Fruit fly (Drosophila melanogaster) Kc167 (cell line): ENCODE data around the gene Kdsr.

Experiments used
- Myc ChIP-seq: fragments of >200 bp; optimal IDR thresholded peaks from 2 replicates; lab custom pipeline; 2017; ENCODE audit warnings: missing external identifiers
- Sin3A ChIP-seq: fragments of >200 bp; optimal IDR thresholded peaks from 2 replicates; lab custom pipeline; 2018; ENCODE audit warnings: missing external identifiers
- h ChIP-seq: fragments of >200 bp; optimal IDR thresholded peaks from 3 replicates; lab custom pipeline; 2018; ENCODE audit warnings: missing external identifiers
- insv ChIP-seq: fragments of >200 bp; optimal IDR thresholded peaks from 3 replicates; lab custom pipeline; 2018; ENCODE audit warnings: missing external identifiers
- psq ChIP-seq: fragments of >200 bp; optimal IDR thresholded peaks from 2 replicates; lab custom pipeline; 2017; ENCODE audit warnings: missing external identifiers
- ttk ChIP-seq: sonication (Bioruptor generic); optimal IDR thresholded peaks from 2 replicates; lab custom pipeline; 2017; ENCODE audit warnings: missing external identifiers

Gene Kdsr

dm6 chr3R:25262322-25262761, at the start of gene Kdsr, which contains the start of gene CG11858:
TSS of gene Kdsr (minus strand) at chr3R:25262498.
TSS of gene CG11858 (plus strand) at chr3R:25262741.
- TF ChIP-seq h (lab: Kevin White, UChicago) (no peak), Sin3A (lab: Kevin White, UChicago) (no peak), Myc (lab: Kevin White, UChicago) (no peak), ttk (lab: Kevin White, UChicago) (no peak), psq (lab: Kevin White, UChicago) (no peak), insv (lab: Kevin White, UChicago) (no peak)

- no peak for TF ChIP-seq h (lab: Kevin White, UChicago)
- no peak for TF ChIP-seq Myc (lab: Kevin White, UChicago)
- TF ChIP-seq Sin3A (lab: Kevin White, UChicago), result no peak
- TF ChIP-seq insv (lab: Kevin White, UChicago), result no peak
- no peak for TF ChIP-seq psq (lab: Kevin White, UChicago)
- no peak for TF ChIP-seq ttk (lab: Kevin White, UChicago)
These were observed 48.5 kb upstream of the Kdsr start, which contains the start of gene CG31099 for dm6 chr3R:25310843-25311242. TSS of gene CG31099 (minus strand) at chr3R:25310943.

- TF ChIP-seq psq (lab: Kevin White, UChicago) (no peak), ttk (lab: Kevin White, UChicago) (no peak), h (lab: Kevin White, UChicago) (no peak), Myc (lab: Kevin White, UChicago) (no peak), insv (lab: Kevin White, UChicago) (no peak), Sin3A (lab: Kevin White, UChicago) (no peak)
These were observed 46.9 kb upstream of the Kdsr start for dm6 chr3R:25309175-25309574.

dm6 chr3R:25308228-25308627, 45.9 kb upstream of the Kdsr start, which contains the start of gene CG10550:
TSS of gene CG10550 (minus strand) at chr3R:25308391.
- TF ChIP-seq psq (lab: Kevin White, UChicago) (no peak), Myc (lab: Kevin White, UChicago) (no peak), Sin3A (lab: Kevin White, UChicago) (no peak), h (lab: Kevin White, UChicago) (no peak), insv (lab: Kevin White, UChicago) (no peak), ttk (lab: Kevin White, UChicago) (no peak)

dm6 chr3R:25305822-25306544, 43.7 kb upstream of the Kdsr start:
- TF ChIP-seq h (lab: Kevin White, UChicago) (no peak), psq (lab: Kevin White, UChicago) (no peak), Myc (lab: Kevin White, UChicago) (no peak), insv (lab: Kevin White, UChicago) (no peak), ttk (lab: Kevin White, UChicago) (no peak), Sin3A (lab: Kevin White, UChicago) (no peak)

dm6 chr3R:25303857-25304440, 41.7 kb upstream of the Kdsr start, which contains the start of gene CG31436:
TSS of gene CG31436 (plus strand) at chr3R:25304137.
- no peak for TF ChIP-seq psq (lab: Kevin White, UChicago)

- TF ChIP-seq Myc (lab: Kevin White, UChicago) (no peak), h (lab: Kevin White, UChicago) (no peak), psq (lab: Kevin White, UChicago) (no peak), insv (lab: Kevin White, UChicago) (no peak), Sin3A (lab: Kevin White, UChicago) (no peak), ttk (lab: Kevin White, UChicago) (no peak)
These were observed 39.9 kb upstream of the Kdsr start, which contains the start of gene CG31370 for dm6 chr3R:25302239-25302638. TSS of gene CG31370 (plus strand) at chr3R:25302464.

dm6 chr3R:25300575-25300974, 38.3 kb upstream of the Kdsr start, which contains the start of gene CG13659:
TSS of gene CG13659 (plus strand) at chr3R:25300891.
- no peak for TF ChIP-seq Myc (lab: Kevin White, UChicago)

- no peak for TF ChIP-seq ttk (lab: Kevin White, UChicago)
These were observed 37.2 kb upstream of the Kdsr start, which contains the start of gene CG31288 for dm6 chr3R:25299507-25299964. TSS of gene CG31288 (minus strand) at chr3R:25299557.

- TF ChIP-seq insv (lab: Kevin White, UChicago) (no peak), Myc (lab: Kevin White, UChicago) (no peak), ttk (lab: Kevin White, UChicago) (no peak), psq (lab: Kevin White, UChicago) (no peak), h (lab: Kevin White, UChicago) (no peak), Sin3A (lab: Kevin White, UChicago) (no peak)
These were observed 35.4 kb upstream of the Kdsr start, which contains the start of gene CG31097 for dm6 chr3R:25297678-25298077. TSS of gene CG31097 (minus strand) at chr3R:25297778.

- TF ChIP-seq psq (lab: Kevin White, UChicago) (no peak), Myc (lab: Kevin White, UChicago) (no peak), insv (lab: Kevin White, UChicago) (no peak), h (lab: Kevin White, UChicago) (no peak), Sin3A (lab: Kevin White, UChicago) (no peak), ttk (lab: Kevin White, UChicago) (no peak)
These were observed 33.2 kb upstream of the Kdsr start, which contains the start of gene CG31102 for dm6 chr3R:25295320-25296020. TSS of gene CG31102 (minus strand) at chr3R:25295594.
